Worm (Caenorhabditis elegans) whole organism, early embryonic: ENCODE measurements around the gene dgat-2.

ENCODE experiments used
- B0310.2 ChIP-seq: sonication (generic microtip); optimal IDR thresholded peaks from 2 replicates; lab custom pipeline; 2016; ENCODE audit warnings: mild to moderate bottlenecking, missing genetic modification characterization, missing compliant biosample characterization
- F13C5.2 ChIP-seq: sonication (generic microtip); optimal IDR thresholded peaks from 2 replicates; lab custom pipeline; 2017; ENCODE audit warnings: mild to moderate bottlenecking, missing genetic modification characterization, inconsistent platforms, missing compliant biosample characterization
- aly-1 ChIP-seq: sonication (generic microtip); optimal IDR thresholded peaks from 2 replicates; lab custom pipeline; 2016; ENCODE audit warnings: missing genetic modification characterization, missing compliant biosample characterization
- ama-1 ChIP-seq: fragments of 150-350 bp; optimal IDR thresholded peaks from 2 replicates; lab custom pipeline; 2014
- ceh-13 ChIP-seq: fragments of 200-800 bp; sonication (Bioruptor generic); optimal IDR thresholded peaks from 2 replicates; lab custom pipeline; 2018; ENCODE audit warnings: mild to moderate bottlenecking, missing genetic modification characterization, missing compliant biosample characterization
- ets-7 ChIP-seq: sonication (generic microtip); optimal IDR thresholded peaks from 2 replicates; lab custom pipeline; 2016; ENCODE audit warnings: missing genotype, missing genetic modification characterization, missing compliant biosample characterization
- flt-1 ChIP-seq: fragments of 200-800 bp; sonication (Bioruptor generic); IDR thresholded peaks from 2 replicates; pipeline ENCODE4 v1.3.6; 2022; ENCODE audit warnings: missing genetic modification characterization, missing compliant biosample characterization
- hmbx-1 ChIP-seq: sonication (generic microtip); optimal IDR thresholded peaks from 2 replicates; lab custom pipeline; 2016; ENCODE audit warnings: mild to moderate bottlenecking, missing genetic modification characterization, missing compliant biosample characterization
- hmg-4 ChIP-seq: fragments of 200-800 bp; sonication (Bioruptor generic); optimal IDR thresholded peaks from 2 replicates; lab custom pipeline; 2018; ENCODE audit warnings: mild to moderate bottlenecking, missing genetic modification characterization, missing compliant biosample characterization
- hnd-1 ChIP-seq: sonication (generic microtip); optimal IDR thresholded peaks from 2 replicates; lab custom pipeline; 2016; ENCODE audit warnings: missing genetic modification characterization, missing compliant biosample characterization
- pes-1 ChIP-seq: fragments of 200-800 bp; sonication (Bioruptor generic); IDR thresholded peaks from 2 replicates; pipeline ENCODE4 v1.3.6; 2022; ENCODE audit warnings: missing genetic modification reagents, missing genetic modification characterization, missing compliant biosample characterization
- scrt-1 ChIP-seq: fragments of 200-800 bp; sonication (Bioruptor generic); IDR thresholded peaks from 2 replicates; pipeline ENCODE4 v1.3.6; 2022; ENCODE audit warnings: missing genetic modification characterization, missing compliant biosample characterization
- sea-1 ChIP-seq: fragments of 200-800 bp; sonication (Bioruptor generic); conservative IDR thresholded peaks from 2 replicates; pipeline ENCODE4 v1.3.6; 2022; ENCODE audit warnings: missing genetic modification characterization, missing compliant biosample characterization
- tbx-11 ChIP-seq: fragments of 200-800 bp; sonication (Bioruptor generic); IDR thresholded peaks from 2 replicates; pipeline ENCODE4 v1.3.6; 2022; ENCODE audit warnings: missing genetic modification characterization, missing compliant biosample characterization
- tbx-37 ChIP-seq: fragments of 200-800 bp; sonication (Bioruptor generic); conservative IDR thresholded peaks from 2 replicates; pipeline ENCODE4 v1.3.6; 2022; ENCODE audit warnings: missing genetic modification reagents, missing genetic modification characterization, missing compliant biosample characterization
- tra-4 ChIP-seq: sonication (generic microtip); optimal IDR thresholded peaks from 2 replicates; lab custom pipeline; 2017; ENCODE audit warnings: missing genetic modification characterization, missing compliant biosample characterization

dgat-2 gene

DNA sequence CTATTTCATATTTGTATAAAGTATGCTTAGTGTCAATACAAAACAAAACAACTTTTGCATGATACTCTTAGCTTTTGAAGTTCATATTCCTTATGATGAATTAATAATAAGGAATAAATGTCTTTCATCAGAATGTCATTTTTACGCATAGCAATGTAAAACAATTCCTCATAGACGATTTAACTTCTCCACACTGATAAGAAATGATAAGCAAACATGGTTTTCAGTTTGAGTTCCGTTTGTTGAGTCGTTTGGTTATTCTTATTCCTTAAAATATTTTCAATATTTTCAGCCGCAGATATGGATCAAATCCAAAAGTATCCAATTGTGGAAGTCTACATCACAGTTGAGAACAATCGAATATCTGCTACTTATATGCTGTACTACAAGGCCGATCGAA lies 35.2 kb upstream of the dgat-2 start, which contains the start of gene F57G4.11:
F57G4.11 (plus strand) TSS at position 301 of the 400 bp plus-strand sequence.
- TF ChIP-seq ama-1: no peak
- TF ChIP-seq ceh-13 (GFP tag; lab: Kevin White, UChicago): no peak

DNA sequence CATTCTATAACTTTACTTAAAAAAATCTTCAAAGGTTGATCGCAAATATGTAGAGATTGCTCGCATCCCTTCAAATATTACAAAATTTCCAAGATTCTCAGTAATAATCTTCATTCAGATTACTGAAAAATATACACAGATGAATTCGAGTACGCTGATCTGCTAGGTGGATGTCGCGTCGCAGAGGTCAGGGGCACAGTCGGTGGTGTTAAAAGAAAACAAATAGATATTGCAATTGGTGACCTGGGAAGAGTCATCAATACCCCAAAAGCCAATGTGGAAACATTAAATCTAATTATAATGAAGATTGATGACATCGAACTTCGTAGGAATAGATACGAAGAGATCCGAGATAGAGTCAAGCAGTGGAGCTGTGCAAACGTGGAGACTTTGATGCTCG lies 31.5 kb upstream of the dgat-2 start, which contains the start of gene F57G4.10:
F57G4.10 (plus strand) TSS at position 301 of the 400 bp plus-strand sequence.
- TF ChIP-seq hmbx-1 (tag; lab: Kevin White, UChicago) (no peak), flt-1 (GFP tag; lab: Robert Waterston, UW) (no peak), F13C5.2 (tag; lab: Kevin White, UChicago) (no peak), hnd-1 (tag; lab: Kevin White, UChicago) (no peak), tbx-11 (no peak), ets-7 (tag; lab: Kevin White, UChicago) (no peak)

ce11 chrV:17650427-17650826 lies 9.7 kb upstream of the dgat-2 start, which contains the start of gene fbxa-192:
Gene fbxa-192, minus strand, starts transcription at chrV:17650527.
- no peak for TF ChIP-seq tra-4 (tag; lab: Kevin White, UChicago)
- no peak for TF ChIP-seq hmbx-1 (tag; lab: Kevin White, UChicago)
- TF ChIP-seq tbx-37: no peak

DNA sequence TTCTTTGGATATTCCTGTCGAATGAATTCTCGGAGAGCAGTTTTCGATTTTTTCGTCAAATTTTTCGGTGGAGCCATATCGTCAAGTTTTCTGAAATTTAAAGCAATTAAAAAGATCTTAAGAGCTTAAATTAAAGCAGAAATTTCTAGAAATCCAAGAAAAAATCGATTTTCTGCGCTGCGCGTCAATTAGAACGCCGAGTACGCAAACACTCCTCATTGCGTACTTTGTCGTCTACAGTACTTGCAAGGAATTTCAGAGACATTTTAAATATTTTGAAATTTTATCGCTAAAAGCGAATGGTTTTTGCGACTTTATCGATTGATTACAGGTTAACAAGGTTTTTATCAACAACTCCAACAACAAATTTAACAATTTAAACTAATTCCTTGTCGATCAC lies 4.9 kb upstream of the dgat-2 start:
- no peak for TF ChIP-seq tbx-37
- no peak for TF ChIP-seq scrt-1 (GFP tag; lab: Robert Waterston, UW)
- TF ChIP-seq pes-1 (GFP tag; lab: Robert Waterston, UW): no peak
- no peak for TF ChIP-seq hmg-4 (GFP tag; lab: Kevin White, UChicago)
- no peak for TF ChIP-seq hmbx-1 (tag; lab: Kevin White, UChicago)
- TF ChIP-seq ceh-13 (GFP tag; lab: Kevin White, UChicago): no peak
- no peak for TF ChIP-seq tra-4 (tag; lab: Kevin White, UChicago)
- no peak for TF ChIP-seq sea-1
- no peak for TF ChIP-seq ama-1
- TF ChIP-seq tbx-11: no peak
- TF ChIP-seq hnd-1 (tag; lab: Kevin White, UChicago): no peak
- no peak for TF ChIP-seq ets-7 (tag; lab: Kevin White, UChicago)
- no peak for TF ChIP-seq aly-1 (tag; lab: Kevin White, UChicago)
- TF ChIP-seq flt-1 (GFP tag; lab: Robert Waterston, UW): no peak
- TF ChIP-seq B0310.2 (tag; lab: Kevin White, UChicago): no peak

ce11 chrV:17658824-17659223 lies 1.3 kb upstream of the dgat-2 start:
- no peak for TF ChIP-seq tbx-37
- TF ChIP-seq tbx-11: no peak
- no peak for TF ChIP-seq hmg-4 (GFP tag; lab: Kevin White, UChicago)
- TF ChIP-seq F13C5.2 (tag; lab: Kevin White, UChicago): no peak
- TF ChIP-seq hmbx-1 (tag; lab: Kevin White, UChicago): no peak
- TF ChIP-seq sea-1: no peak
- TF ChIP-seq pes-1 (GFP tag; lab: Robert Waterston, UW): no peak
- TF ChIP-seq hnd-1 (tag; lab: Kevin White, UChicago): no peak
- no peak for TF ChIP-seq aly-1 (tag; lab: Kevin White, UChicago)
- no peak for TF ChIP-seq scrt-1 (GFP tag; lab: Robert Waterston, UW)
- no peak for TF ChIP-seq ets-7 (tag; lab: Kevin White, UChicago)
- TF ChIP-seq flt-1 (GFP tag; lab: Robert Waterston, UW): no peak
- no peak for TF ChIP-seq B0310.2 (tag; lab: Kevin White, UChicago)
- TF ChIP-seq ama-1: no peak

ce11 chrV:17659228-17659627 lies 875 bp upstream of the dgat-2 start, which contains the start of gene fbxa-108:
Gene fbxa-108, minus strand, starts transcription at chrV:17659385.
- TF ChIP-seq hmg-4 (GFP tag; lab: Kevin White, UChicago): no peak
- TF ChIP-seq tbx-11: no peak
- TF ChIP-seq flt-1 (GFP tag; lab: Robert Waterston, UW): no peak
- TF ChIP-seq ama-1: no peak
- no peak for TF ChIP-seq ceh-13 (GFP tag; lab: Kevin White, UChicago)
- no peak for TF ChIP-seq sea-1

DNA sequence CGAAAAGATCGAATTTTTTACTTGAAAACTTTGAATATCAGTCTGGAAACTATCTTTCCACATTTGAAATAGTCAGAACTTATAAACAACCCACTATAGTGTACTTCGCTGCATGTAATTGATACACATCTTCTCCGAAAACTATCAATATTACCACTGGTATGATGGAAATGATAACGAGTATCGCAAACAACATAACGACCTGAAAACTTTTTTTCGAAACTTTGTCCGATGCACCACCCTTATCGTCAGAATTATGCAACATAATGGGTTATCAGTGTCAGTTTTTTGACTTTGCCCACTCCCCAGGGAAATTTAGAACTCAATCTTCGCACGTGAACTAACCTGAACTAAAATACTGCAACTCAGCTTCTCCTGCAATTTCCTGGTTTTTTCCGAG lies 2.2 kb downstream of the dgat-2 start:
- TF ChIP-seq hmbx-1 (tag; lab: Kevin White, UChicago) (no peak), scrt-1 (GFP tag; lab: Robert Waterston, UW) (no peak)

ce11 chrV:17664367-17664766 lies 4.3 kb downstream of the dgat-2 start:
- TF ChIP-seq sea-1 (0 out of 2 replicates have a peak, but pooled peaks have one; percentile 25), F13C5.2 (tag; lab: Kevin White, UChicago) (no peak), aly-1 (tag; lab: Kevin White, UChicago) (no peak)

DNA sequence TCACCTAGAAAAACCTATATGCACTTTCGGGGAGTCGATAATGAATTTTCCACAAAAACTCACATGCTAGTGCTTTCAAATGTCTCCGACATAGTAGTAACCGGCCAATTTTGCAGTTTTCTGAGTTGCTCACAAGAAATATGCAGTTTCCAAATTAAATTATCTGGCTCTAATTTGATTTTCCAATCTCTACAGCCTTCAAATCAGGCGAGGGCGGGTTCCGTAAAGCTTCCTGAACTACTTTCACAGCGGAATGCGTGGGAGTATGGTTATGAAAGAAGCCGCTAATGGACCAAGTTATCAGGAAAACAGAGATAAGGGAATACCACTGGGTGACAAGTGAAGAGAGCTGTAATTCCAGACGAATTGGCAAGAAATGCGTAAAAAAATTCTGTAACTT lies 5.8 kb downstream of the dgat-2 start, which contains the start of gene F59A1.11:
F59A1.11 (minus strand) TSS at position 101 of the 400 bp plus-strand sequence.
- TF ChIP-seq hmg-4 (GFP tag; lab: Kevin White, UChicago): no peak
- TF ChIP-seq aly-1 (tag; lab: Kevin White, UChicago): no peak
- TF ChIP-seq ceh-13 (GFP tag; lab: Kevin White, UChicago): no peak
- TF ChIP-seq ama-1: no peak
- TF ChIP-seq B0310.2 (tag; lab: Kevin White, UChicago): no peak
- TF ChIP-seq hnd-1 (tag; lab: Kevin White, UChicago): no peak
- TF ChIP-seq ets-7 (tag; lab: Kevin White, UChicago): no peak
- TF ChIP-seq tra-4 (tag; lab: Kevin White, UChicago): no peak
- no peak for TF ChIP-seq F13C5.2 (tag; lab: Kevin White, UChicago)
- TF ChIP-seq scrt-1 (GFP tag; lab: Robert Waterston, UW): no peak
- TF ChIP-seq tbx-37: no peak
